Fruit fly (Drosophila melanogaster) whole organism, prepupa: ENCODE data around the gene CG12945.

Experiments
- Blimp-1 ChIP-seq: fragments of 200-800 bp; sonication (Bioruptor generic); optimal IDR thresholded peaks from 3 replicates; lab custom pipeline; 2017; ENCODE audit warnings: missing biosample characterization, missing genetic modification characterization, mild to moderate bottlenecking, moderate library complexity, missing genetic modification reagents
- CG10631 ChIP-seq: fragments of 200-800 bp; sonication (Bioruptor generic); optimal IDR thresholded peaks from 2 replicates; lab custom pipeline; 2016; ENCODE audit warnings: missing biosample characterization, missing genetic modification characterization
- CG11762 ChIP-seq: fragments of 200-800 bp; sonication (Bioruptor generic); optimal IDR thresholded peaks from 3 replicates; lab custom pipeline; 2016; ENCODE audit warnings: missing biosample characterization, missing genetic modification characterization; ENCODE audit not compliant: insufficient read depth
- CG11902 ChIP-seq: fragments of 200-800 bp; sonication (Bioruptor generic); optimal IDR thresholded peaks from 3 replicates; lab custom pipeline; 2016; ENCODE audit warnings: missing biosample characterization, missing genetic modification characterization
- CG15336 ChIP-seq: fragments of 200-800 bp; sonication (Bioruptor generic); IDR thresholded peaks from 2 replicates; pipeline ENCODE4 v1.3.6; 2022; ENCODE audit warnings: missing biosample characterization, missing genetic modification characterization
- CG1621 ChIP-seq: fragments of 200-800 bp; sonication (Bioruptor generic); optimal IDR thresholded peaks from 3 replicates; lab custom pipeline; 2018; ENCODE audit warnings: missing biosample characterization, mild to moderate bottlenecking, missing genetic modification characterization
- CG3032 ChIP-seq: fragments of 200-800 bp; optimal IDR thresholded peaks from 2 replicates; lab custom pipeline; 2019; ENCODE audit warnings: missing biosample characterization, mild to moderate bottlenecking, missing genetic modification characterization, moderate library complexity
- CG31627 ChIP-seq: fragments of 200-800 bp; sonication (Bioruptor generic); optimal IDR thresholded peaks from 3 replicates; lab custom pipeline; 2016; ENCODE audit warnings: missing biosample characterization, missing genetic modification characterization
- CG32006 ChIP-seq: fragments of 200-800 bp; sonication (Bioruptor generic); optimal IDR thresholded peaks from 3 replicates; lab custom pipeline; 2017; ENCODE audit warnings: missing biosample characterization, mild to moderate bottlenecking, missing genetic modification characterization
- CG34406 ChIP-seq: fragments of 200-800 bp; sonication (Bioruptor generic); optimal IDR thresholded peaks from 3 replicates; lab custom pipeline; 2016; ENCODE audit warnings: missing biosample characterization, missing genetic modification characterization
- CG3919 ChIP-seq: fragments of 200-800 bp; sonication (Bioruptor generic); optimal IDR thresholded peaks from 3 replicates; lab custom pipeline; 2016; ENCODE audit warnings: missing biosample characterization, missing genetic modification characterization
- CG4318 ChIP-seq: fragments of 200-800 bp; sonication (Bioruptor generic); optimal IDR thresholded peaks from 3 replicates; lab custom pipeline; 2017; ENCODE audit warnings: missing biosample characterization, mild to moderate bottlenecking, missing genetic modification characterization
- CG6808 ChIP-seq: fragments of 200-800 bp; sonication (Bioruptor generic); optimal IDR thresholded peaks from 3 replicates; lab custom pipeline; 2017; ENCODE audit warnings: missing biosample characterization, missing genetic modification characterization, mild to moderate bottlenecking, moderate library complexity, missing genetic modification reagents
- CG6854 ChIP-seq: fragments of 200-800 bp; sonication (Bioruptor generic); optimal IDR thresholded peaks from 2 replicates; lab custom pipeline; 2017; ENCODE audit warnings: missing biosample characterization, mild to moderate bottlenecking, missing genetic modification characterization
- CG7368 ChIP-seq: fragments of 200-800 bp; sonication (Bioruptor generic); optimal IDR thresholded peaks from 3 replicates; lab custom pipeline; 2016; ENCODE audit warnings: missing biosample characterization, missing genetic modification characterization
- Eip78C ChIP-seq: fragments of 200-800 bp; sonication (Bioruptor generic); peaks from one replicate; lab custom pipeline; 2016; ENCODE audit warnings: missing biosample characterization, missing genetic modification characterization
- Eip93F ChIP-seq: fragments of 200-800 bp; sonication (Bioruptor generic); optimal IDR thresholded peaks from 2 replicates; lab custom pipeline; 2016; ENCODE audit warnings: missing biosample characterization, mild to moderate bottlenecking, missing genetic modification characterization
- Ets96B ChIP-seq: fragments of 200-800 bp; optimal IDR thresholded peaks from 2 replicates; lab custom pipeline; 2019; ENCODE audit warnings: missing biosample characterization, mild to moderate bottlenecking, missing genetic modification characterization, moderate library complexity
- Gug ChIP-seq: fragments of 200-800 bp; sonication (Bioruptor generic); IDR thresholded peaks from 2 replicates; pipeline ENCODE4 v1.3.6; 2022; ENCODE audit warnings: missing biosample characterization, missing genetic modification characterization
- Hr38 ChIP-seq: sonication (Bioruptor generic); optimal IDR thresholded peaks from 2 replicates; lab custom pipeline; 2016; ENCODE audit warnings: missing biosample characterization, missing genetic modification characterization
- Hr39 ChIP-seq: fragments of 200-800 bp; sonication (Bioruptor generic); optimal IDR thresholded peaks from 2 replicates; lab custom pipeline; 2016; ENCODE audit warnings: missing biosample characterization, missing genetic modification characterization
- Hr4 ChIP-seq: fragments of 200-800 bp; sonication (Bioruptor generic); optimal IDR thresholded peaks from 3 replicates; lab custom pipeline; 2016; ENCODE audit warnings: missing biosample characterization, missing genetic modification characterization
- Lpt ChIP-seq: fragments of 200-800 bp; sonication (Bioruptor generic); optimal IDR thresholded peaks from 3 replicates; lab custom pipeline; 2016; ENCODE audit warnings: missing biosample characterization, missing genetic modification characterization
- Met ChIP-seq: fragments of 200-800 bp; sonication (Bioruptor generic); optimal IDR thresholded peaks from 3 replicates; lab custom pipeline; 2016; ENCODE audit warnings: missing biosample characterization, missing genetic modification characterization
- OdsH ChIP-seq: fragments of 200-800 bp; sonication (Bioruptor generic); optimal IDR thresholded peaks from 3 replicates; lab custom pipeline; 2016; ENCODE audit warnings: missing biosample characterization, missing genetic modification characterization
- Sox14 ChIP-seq: fragments of 200-800 bp; sonication (Bioruptor generic); optimal IDR thresholded peaks from 3 replicates; lab custom pipeline; 2016; ENCODE audit warnings: missing biosample characterization, missing genetic modification characterization
- Sox15 ChIP-seq: fragments of 200-800 bp; sonication (Bioruptor generic); optimal IDR thresholded peaks from 3 replicates; lab custom pipeline; 2016; ENCODE audit warnings: missing biosample characterization, missing genetic modification characterization
- acj6 ChIP-seq: fragments of 200-800 bp; sonication (Bioruptor generic); optimal IDR thresholded peaks from 3 replicates; lab custom pipeline; 2016; ENCODE audit warnings: missing biosample characterization, missing genetic modification characterization
- cyc ChIP-seq: fragments of 200-800 bp; sonication (Bioruptor generic); optimal IDR thresholded peaks from 3 replicates; lab custom pipeline; 2016; ENCODE audit warnings: missing biosample characterization, missing genetic modification characterization
- dac ChIP-seq: fragments of 200-800 bp; sonication (Bioruptor generic); optimal IDR thresholded peaks from 2 replicates; lab custom pipeline; 2017; ENCODE audit warnings: missing biosample characterization, mild to moderate bottlenecking, missing genetic modification characterization
- esn ChIP-seq: fragments of 200-800 bp; sonication (Bioruptor generic); optimal IDR thresholded peaks from 2 replicates; lab custom pipeline; 2016; ENCODE audit warnings: missing biosample characterization, mild to moderate bottlenecking, missing genetic modification characterization, moderate library complexity
- fkh ChIP-seq: fragments of 200-800 bp; sonication (Bioruptor generic); optimal IDR thresholded peaks from 3 replicates; lab custom pipeline; 2017; ENCODE audit warnings: missing biosample characterization, mild to moderate bottlenecking, missing genetic modification characterization, moderate library complexity
- lz ChIP-seq: fragments of 200-800 bp; sonication (Bioruptor generic); optimal IDR thresholded peaks from 3 replicates; lab custom pipeline; 2016; ENCODE audit warnings: missing biosample characterization, missing genetic modification characterization
- pdm3 ChIP-seq: fragments of 200-800 bp; sonication (Bioruptor generic); optimal IDR thresholded peaks from 3 replicates; lab custom pipeline; 2016; ENCODE audit warnings: missing biosample characterization, missing genetic modification characterization
- salr ChIP-seq, 2 experiments: fragments of 200-800 bp; sonication (Bioruptor generic); optimal IDR thresholded peaks; 3 replicates each; lab custom pipeline; 2016 to 2018; ENCODE audit warnings: missing biosample characterization in 2 of 2, missing genetic modification characterization in 2 of 2, mild to moderate bottlenecking in 1 of 2
- spab ChIP-seq: fragments of 200-800 bp; sonication (Bioruptor generic); optimal IDR thresholded peaks from 2 replicates; lab custom pipeline; 2017; ENCODE audit warnings: missing biosample characterization, mild to moderate bottlenecking, missing genetic modification characterization, missing genetic modification reagents
- ss ChIP-seq, 2 experiments: fragments of 200-800 bp; sonication (Bioruptor generic); optimal IDR thresholded peaks; 2 replicates in 1 of 2; 3 replicates in 1 of 2; lab custom pipeline; 2017 to 2018; ENCODE audit warnings: mild to moderate bottlenecking in 2 of 2, missing biosample characterization in 2 of 2, missing genetic modification characterization in 2 of 2, moderate library complexity in 1 of 2
- svp ChIP-seq: fragments of 200-800 bp; sonication (Bioruptor generic); peaks from one replicate; lab custom pipeline; 2016; ENCODE audit warnings: missing biosample characterization, missing genetic modification characterization
- topi ChIP-seq: fragments of 200-800 bp; sonication (Bioruptor generic); optimal IDR thresholded peaks from 3 replicates; lab custom pipeline; 2016; ENCODE audit warnings: missing biosample characterization, missing genetic modification characterization

CG12945 gene

dm6 chr3R:9791177-9791806 is at the start of gene CG12945, which contains the start of gene CG8507:
Gene CG12945 (minus strand): TSS chr3R:9791221.
Gene CG8507 (plus strand): TSS chr3R:9791483.
- TF ChIP-seq Lpt (GFP tag; lab: Kevin White, UChicago) (no peak), svp (GFP tag; lab: Kevin White, UChicago) (no peak), OdsH (GFP tag; lab: Kevin White, UChicago) (no peak), CG7368 (GFP tag; lab: Kevin White, UChicago) (no peak), CG11762 (GFP tag; lab: Kevin White, UChicago) (no peak), acj6 (GFP tag; lab: Kevin White, UChicago) (peak; percentile 47), CG10631 (GFP tag; lab: Kevin White, UChicago) (no peak), topi (GFP tag; lab: Kevin White, UChicago) (peak; percentile 53), Eip93F (GFP tag; lab: Kevin White, UChicago) (no peak), Sox14 (GFP tag; lab: Kevin White, UChicago) (peak; percentile 76), spab (GFP tag; lab: Kevin White, UChicago) (no peak), CG1621 (tag; lab: Kevin White, UChicago) (no peak), dac (no peak), CG3032 (tag; lab: Kevin White, UChicago) (peak; percentile 58), CG3919 (GFP tag; lab: Kevin White, UChicago) (no peak), Hr39 (GFP tag; lab: Kevin White, UChicago) (peak; percentile 68), ss (GFP tag; optimal IDR thresholded peaks at IDR 0.05; lab: Kevin White, UChicago) (no peak), Hr38 (GFP tag; lab: Kevin White, UChicago) (no peak), Gug (GFP tag; lab: Robert Waterston, UW) (0 out of 2 replicates have a peak, but pooled peaks have one; percentile 9), CG4318 (GFP tag; lab: Kevin White, UChicago) (no peak), lz (GFP tag; lab: Kevin White, UChicago) (peak; percentile 65), esn (GFP tag; lab: Kevin White, UChicago) (peak; percentile 71), CG11902 (GFP tag; lab: Kevin White, UChicago) (peak; percentile 9), cyc (GFP tag; lab: Kevin White, UChicago) (peak; percentile 35), Hr4 (GFP tag; lab: Kevin White, UChicago) (no peak), Sox15 (peak; percentile 13), CG34406 (GFP tag; lab: Kevin White, UChicago) (no peak), Eip78C (GFP tag; lab: Kevin White, UChicago) (peak; percentile 83), CG31627 (GFP tag; lab: Kevin White, UChicago) (peak; percentile 58), CG32006 (GFP tag; lab: Kevin White, UChicago) (no peak), Ets96B (tag; lab: Kevin White, UChicago) (peak; percentile 38)

DNA sequence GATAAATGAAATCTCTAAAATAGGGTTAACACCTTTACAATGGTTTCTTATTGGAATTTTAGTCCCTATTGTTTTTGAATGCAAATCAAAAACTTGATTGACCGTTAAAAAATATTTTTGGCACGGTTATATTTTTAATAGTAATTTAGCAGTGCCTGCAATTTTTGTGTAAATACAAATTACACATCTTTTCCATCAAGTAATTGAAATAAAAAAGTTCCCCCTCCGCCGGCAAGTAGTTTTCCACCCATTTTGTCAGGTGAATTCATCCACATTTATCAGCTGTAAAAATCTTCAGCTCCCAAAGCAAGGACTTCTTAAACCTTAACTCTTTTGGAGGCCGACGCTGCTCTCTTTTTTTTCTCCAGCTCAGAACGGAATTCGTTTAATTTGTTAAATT is 32.7 kb upstream of the CG12945 start, which contains the start of gene CG34302:
Gene CG34302, minus strand, starts transcription at position 101 of the 400 bp plus-strand sequence.
- TF ChIP-seq fkh (GFP tag; lab: Kevin White, UChicago) (no peak), Lpt (GFP tag; lab: Kevin White, UChicago) (no peak), CG3032 (tag; lab: Kevin White, UChicago) (no peak), Blimp-1 (no peak), CG6808 (GFP tag; lab: Kevin White, UChicago) (no peak), salr (GFP tag; optimal IDR thresholded peaks at IDR 0.05; lab: Kevin White, UChicago) (no peak), Hr4 (GFP tag; lab: Kevin White, UChicago) (no peak), CG15336 (no peak), Met (no peak), Sox15 (no peak), CG31627 (GFP tag; lab: Kevin White, UChicago) (no peak), CG4318 (GFP tag; lab: Kevin White, UChicago) (no peak), pdm3 (no peak), CG6854 (GFP tag; lab: Kevin White, UChicago) (no peak), spab (GFP tag; lab: Kevin White, UChicago) (no peak)
- TF ChIP-seq, all 60 proteins: peak for 0
